Fruit fly (Drosophila melanogaster) whole organism, larva: ENCODE measurements around the gene pns.

ENCODE experiments used
- noc ChIP-seq: fragments of 200-800 bp; sonication (Bioruptor generic); optimal IDR thresholded peaks from 3 replicates; lab custom pipeline; 2019; ENCODE audit warnings: missing biosample characterization, mild to moderate bottlenecking, missing genetic modification characterization, moderate library complexity

Gene pns

dm6 chr3L:1591692-1592371, 54.9 kb downstream of the pns start:
- TF ChIP-seq noc (tag; lab: Kevin White, UChicago) = peak; percentile 86

- no peak for TF ChIP-seq noc (tag; lab: Kevin White, UChicago)
These were observed 56.0 kb downstream of the pns start for dm6 chr3L:1592822-1593452.
